Fruit fly (Drosophila melanogaster) whole organism: ENCODE measurements around the gene CG33511.

ENCODE experiments used
- CG8478 ChIP-seq: fragments of >200 bp; optimal IDR thresholded peaks from 2 replicates; lab custom pipeline; 2018; ENCODE audit warnings: inconsistent platforms
- Dll ChIP-seq: fragments of >200 bp; optimal IDR thresholded peaks from 2 replicates; lab custom pipeline; 2017
- EcR ChIP-seq, 2 experiments: fragments of >200 bp; optimal IDR thresholded peaks; 2 replicates each; lab custom pipeline; 2017; ENCODE audit warnings: missing biosample characterization in 2 of 2, missing genetic modification characterization in 2 of 2, missing genetic modification reagents in 2 of 2
- pan ChIP-seq: fragments of >200 bp; optimal IDR thresholded peaks from 2 replicates; lab custom pipeline; 2017
- psq ChIP-seq: fragments of >200 bp; optimal IDR thresholded peaks from 2 replicates; lab custom pipeline; 2017
- usp ChIP-seq: fragments of >200 bp; optimal IDR thresholded peaks from 2 replicates; lab custom pipeline; 2017; ENCODE audit warnings: missing biosample characterization, missing genetic modification characterization, mixed read lengths

DNA sequence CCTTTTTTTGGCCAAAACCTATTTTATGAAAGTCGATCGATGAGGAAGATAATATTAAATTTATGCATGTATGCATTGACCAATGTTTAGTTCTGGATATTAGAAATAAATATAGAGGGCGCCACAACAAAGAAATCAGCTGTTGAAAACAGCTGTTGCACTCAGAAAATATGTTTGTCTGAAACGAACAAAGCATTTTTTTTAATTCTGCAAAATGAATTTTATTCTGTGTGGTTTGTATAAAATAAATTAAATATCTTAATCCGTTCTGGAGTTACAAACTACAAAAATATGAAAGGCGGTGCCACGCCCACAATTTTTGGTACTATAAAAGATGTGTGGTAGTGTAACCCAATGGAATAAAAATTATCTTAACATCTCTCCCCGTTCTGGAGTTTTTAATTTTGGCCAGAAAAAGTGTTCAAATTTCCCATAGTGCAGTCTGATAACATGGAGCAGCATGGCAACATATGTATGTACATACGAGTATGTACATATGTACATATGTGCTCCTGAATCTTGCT lies 26.5 kb upstream of the CG33511 start:
- TF ChIP-seq EcR (GFP tag; optimal IDR thresholded peaks at IDR 0.05; lab: Kevin White, UChicago) (no peak), psq (no peak), usp (GFP tag; lab: Kevin White, UChicago) (no peak), pan (no peak), CG8478 (no peak), Dll (lab: Kevin White, UChicago) (no peak)
